Worm (Caenorhabditis elegans) whole organism, L1 larva: ENCODE data around the gene Y44A6D.5.

Source experiments
- dpl-1 ChIP-seq, 3 experiments: fragments of 150-350 bp in 2 of 3; sonication (generic microtip) in 1 of 3; optimal IDR thresholded peaks; 2 replicates each; lab custom pipeline; 2014 to 2017; ENCODE audit warnings: missing biosample characterization in 3 of 3, missing genetic modification characterization in 3 of 3, missing genetic modification reagents in 3 of 3
- efl-3 ChIP-seq: fragments of 200-800 bp; sonication (Bioruptor generic); optimal IDR thresholded peaks from 2 replicates; lab custom pipeline; 2018; ENCODE audit warnings: mild to moderate bottlenecking, missing genetic modification characterization, missing compliant biosample characterization
- nhr-11 ChIP-seq: fragments of 150-350 bp; optimal IDR thresholded peaks from 2 replicates; lab custom pipeline; 2014; ENCODE audit warnings: missing biosample characterization, missing genetic modification characterization
- skn-1 ChIP-seq: fragments of 150-350 bp; optimal IDR thresholded peaks from 2 replicates; lab custom pipeline; 2014; ENCODE audit warnings: missing biosample characterization, missing genetic modification characterization
- tbx-2 ChIP-seq: sonication (generic microtip); optimal IDR thresholded peaks from 2 replicates; lab custom pipeline; 2016; ENCODE audit warnings: missing genetic modification characterization, missing compliant biosample characterization
- unc-86 ChIP-seq: sonication (generic microtip); optimal IDR thresholded peaks from 2 replicates; lab custom pipeline; 2016; ENCODE audit warnings: missing genetic modification characterization, missing compliant biosample characterization
- zag-1 ChIP-seq: fragments of 150-350 bp; optimal IDR thresholded peaks from 2 replicates; lab custom pipeline; 2014; ENCODE audit warnings: missing biosample characterization, missing genetic modification characterization

- TF ChIP-seq zag-1 (tag; lab: Kevin White, UChicago) (no peak), efl-3 (no peak), skn-1 (tag; lab: Kevin White, UChicago) (no peak), nhr-11 (tag; lab: Kevin White, UChicago) (no peak), tbx-2 (tag; lab: Kevin White, UChicago) (no peak), dpl-1 (GFP tag; optimal IDR thresholded peaks at IDR 0.05; lab: Kevin White, UChicago) (no peak), unc-86 (tag; lab: Kevin White, UChicago) (no peak)
These were observed 35.8 kb upstream of the Y44A6D.5 start, which contains the start of gene exos-7 for ce11 chrV:20838565-20838964.
